Worm (Caenorhabditis elegans): ENCODE data around the gene C51E3.9.

- no peak for TF ChIP-seq C08G9.2 (tag; optimal IDR thresholded peaks at IDR 0.05)
- TF ChIP-seq ceh-48 (tag; optimal IDR thresholded peaks at IDR 0.05), result no peak
- TF ChIP-seq ceh-24 (tag; optimal IDR thresholded peaks at IDR 0.05), result no peak
- TF ChIP-seq mec-3 (tag; optimal IDR thresholded peaks at IDR 0.05; ENCODE audit: borderline replicate concordance), result no peak
- no peak for TF ChIP-seq tbx-2 (tag; optimal IDR thresholded peaks at IDR 0.05)
- no peak for TF ChIP-seq dve-1 (tag; optimal IDR thresholded peaks at IDR 0.05)
- no peak for TF ChIP-seq ceh-34 (tag; optimal IDR thresholded peaks at IDR 0.05)
- TF ChIP-seq ama-1 (optimal IDR thresholded peaks at IDR 0.05), result no peak
- TF ChIP-seq pqm-1 (tag; optimal IDR thresholded peaks at IDR 0.05), result no peak
- no peak for TF ChIP-seq fkh-10 (GFP tag; optimal IDR thresholded peaks at IDR 0.05)
- TF ChIP-seq unc-86 (tag; optimal IDR thresholded peaks at IDR 0.05), result no peak
- TF ChIP-seq odd-2 (tag; optimal IDR thresholded peaks at IDR 0.05), result no peak
- no peak for TF ChIP-seq rnt-1 (tag; optimal IDR thresholded peaks at IDR 0.05)
These were observed 38.1 kb downstream of the C51E3.9 start for ce11 chrV:10183810-10184209.

All from whole organism, late embryonic.